Worm (Caenorhabditis elegans): ENCODE results near the gene lrch-1.

Gene lrch-1

ce11 chrX:6255561-6255960, 39.1 kb upstream of the lrch-1 start (continued):
- TF ChIP-seq skn-1 (tag; optimal IDR thresholded peaks at IDR 0.05), result no peak
- no peak for TF ChIP-seq nhr-28 (tag; optimal IDR thresholded peaks at IDR 0.05)
- no peak for TF ChIP-seq nhr-12 (tag; optimal IDR thresholded peaks at IDR 0.05)
- peak; percentile 92 for TF ChIP-seq ama-1 (optimal IDR thresholded peaks at IDR 0.05)
- TF ChIP-seq fos-1 (tag; optimal IDR thresholded peaks at IDR 0.05), result no peak
- peak; percentile 92 for TF ChIP-seq jun-1 (tag; optimal IDR thresholded peaks at IDR 0.05)
- no peak for TF ChIP-seq unc-39 (tag; optimal IDR thresholded peaks at IDR 0.05)
- TF ChIP-seq ceh-82 (tag; optimal IDR thresholded peaks at IDR 0.05), result no peak
- TF ChIP-seq tbx-2 (tag; optimal IDR thresholded peaks at IDR 0.05), result no peak

ce11 chrX:6254671-6255031, 38.2 kb upstream of the lrch-1 start:
- TF ChIP-seq elt-3 (tag; optimal IDR thresholded peaks at IDR 0.05) (peak in 1 of 3 experiments; percentile 38), jun-1 (tag; optimal IDR thresholded peaks at IDR 0.05) (no peak), nhr-43 (tag; optimal IDR thresholded peaks at IDR 0.05; ENCODE audit: poor library complexity, severe bottlenecking) (peak; percentile 17)

- TF ChIP-seq nhr-67 (tag; optimal IDR thresholded peaks at IDR 0.05) (no peak), nhr-11 (tag; optimal IDR thresholded peaks at IDR 0.05) (no peak), lin-39 (tag; optimal IDR thresholded peaks at IDR 0.05) (no peak), egl-5 (tag; optimal IDR thresholded peaks at IDR 0.05) (peak; percentile 79), mdl-1 (tag; optimal IDR thresholded peaks at IDR 0.05) (peak; percentile 30), elt-3 (tag; optimal IDR thresholded peaks at IDR 0.05) (peak in 1 of 3 experiments; percentile 47), ceh-9 (tag; optimal IDR thresholded peaks at IDR 0.05) (no peak), daf-12 (tag; optimal IDR thresholded peaks at IDR 0.05) (no peak), nhr-76 (tag; optimal IDR thresholded peaks at IDR 0.05) (no peak), tbx-2 (tag; optimal IDR thresholded peaks at IDR 0.05) (peak; percentile 37), nhr-25 (tag; optimal IDR thresholded peaks at IDR 0.05) (peak; percentile 81), ceh-28 (tag; optimal IDR thresholded peaks at IDR 0.05) (peak; percentile 71), sea-2 (GFP tag; optimal IDR thresholded peaks at IDR 0.05) (no peak), lsy-12 (tag; optimal IDR thresholded peaks at IDR 0.05) (no peak), nhr-43 (tag; optimal IDR thresholded peaks at IDR 0.05; ENCODE audit: poor library complexity, severe bottlenecking) (peak; percentile 84), zag-1 (tag; optimal IDR thresholded peaks at IDR 0.05) (no peak), ama-1 (optimal IDR thresholded peaks at IDR 0.05) (peak; percentile 99), pha-4 (tag; optimal IDR thresholded peaks at IDR 0.05) (peak; percentile 63), hmg-11 (tag; optimal IDR thresholded peaks at IDR 0.05) (peak; percentile 8), nfya-1 (tag; optimal IDR thresholded peaks at IDR 0.05; ENCODE audit: insufficient read depth) (peak; percentile 36), aly-2 (tag; optimal IDR thresholded peaks at IDR 0.05) (peak; percentile 35), nhr-237 (tag; optimal IDR thresholded peaks at IDR 0.05) (no peak), snpc-4 (tag; optimal IDR thresholded peaks at IDR 0.05) (no peak), jun-1 (tag; optimal IDR thresholded peaks at IDR 0.05) (peak; percentile 79), nhr-23 (tag; optimal IDR thresholded peaks at IDR 0.05) (peak; percentile 28), nhr-12 (tag; optimal IDR thresholded peaks at IDR 0.05) (no peak), pqm-1 (tag; optimal IDR thresholded peaks at IDR 0.05) (peak; percentile 51), fos-1 (tag; optimal IDR thresholded peaks at IDR 0.05) (no peak), nhr-28 (tag; optimal IDR thresholded peaks at IDR 0.05) (no peak), elt-2 (tag; optimal IDR thresholded peaks at IDR 0.05) (peak; percentile 51), egl-27 (tag; optimal IDR thresholded peaks at IDR 0.05) (no peak), mml-1 (tag; optimal IDR thresholded peaks at IDR 0.05) (no peak), nhr-77 (tag; optimal IDR thresholded peaks at IDR 0.05) (peak; percentile 30), lin-15B (tag; optimal IDR thresholded peaks at IDR 0.05) (no peak), R02D3.7 (tag; optimal IDR thresholded peaks at IDR 0.05) (no peak), elt-1 (tag; optimal IDR thresholded peaks at IDR 0.05) (no peak), unc-62 (GFP tag; optimal IDR thresholded peaks at IDR 0.05) (peak; percentile 70), ceh-16 (tag; optimal IDR thresholded peaks at IDR 0.05) (no peak)
Observed at ce11 chrX:6253899-6254670, 37.6 kb upstream of the lrch-1 start.
